Worm (Caenorhabditis elegans) whole organism, late embryonic: ENCODE results near the gene C45G9.12.

ENCODE experiments used
- elt-4 ChIP-seq: sonication (generic microtip); optimal IDR thresholded peaks from 2 replicates; lab custom pipeline; 2016; ENCODE audit warnings: missing genetic modification characterization, missing compliant biosample characterization
- unc-3 ChIP-seq, 2 experiments: fragments of 200-800 bp in 1 of 2; sonication (Bioruptor generic) in 1 of 2; sonication (generic microtip) in 1 of 2; conservative IDR thresholded peaks in 1 of 2; optimal IDR thresholded peaks in 1 of 2; 2 replicates each; pipeline versions ENCODE4 v1.3.6 to Lab custom; 2016 to 2022; ENCODE audit warnings: missing compliant biosample characterization in 2 of 2, missing genetic modification characterization in 2 of 2, missing genetic modification reagents in 1 of 2

DNA sequence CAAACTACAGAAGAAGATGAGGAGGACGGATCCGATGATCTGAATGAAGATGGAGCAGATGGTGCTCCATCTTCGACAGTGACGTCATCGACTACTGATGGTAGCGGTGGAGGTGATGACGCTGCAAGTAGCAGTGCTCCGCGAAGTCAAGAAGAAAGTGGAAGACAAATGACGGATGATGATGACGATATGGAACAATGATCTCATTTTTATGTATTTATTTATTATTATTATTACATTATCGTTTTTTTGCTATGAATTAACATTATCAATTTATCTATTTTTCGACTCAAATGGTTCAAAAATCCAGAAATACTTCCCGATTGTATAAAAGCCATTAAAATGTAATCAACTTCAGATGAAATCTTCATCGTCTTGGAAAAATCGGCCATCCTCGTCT, 49.7 kb downstream of the C45G9.12 start, which contains the start of gene R144.3:
- TF ChIP-seq elt-4 (tag; lab: Kevin White, UChicago) (no peak), unc-3 (GFP tag; conservative IDR thresholded peaks at IDR 0.05; lab: Robert Waterston, UW) (no peak), unc-3 (tag; optimal IDR thresholded peaks at IDR 0.05; lab: Kevin White, UChicago) (no peak)
